Fruit fly (Drosophila melanogaster): ENCODE measurements around the gene bcn92.

Gene bcn92

dm6 chrX:2137587-2138341 lies 11.7 kb downstream of the bcn92 start (continued):
- TF ChIP-seq Xrp1 (GFP tag; IDR thresholded peaks at IDR 0.05) (peak; percentile 99), Oaz (GFP tag; IDR thresholded peaks at IDR 0.05) (peak; percentile 99), E2f1 (GFP tag; IDR thresholded peaks at IDR 0.05) (peak; percentile 98), dati (GFP tag; IDR thresholded peaks at IDR 0.05) (peak; percentile 95), lmd (GFP tag; IDR thresholded peaks at IDR 0.05) (peak; percentile 99), dimm (GFP tag; IDR thresholded peaks at IDR 0.05) (peak; percentile 96), Opbp (GFP tag; IDR thresholded peaks at IDR 0.05; ENCODE audit: partially characterized antibody) (peak; percentile 56; the same call in 1 of the 3 replicates), CG7786 (GFP tag; optimal IDR thresholded peaks at IDR 0.05) (peak; percentile 95), CG8281 (tag; optimal IDR thresholded peaks at IDR 0.05) (peak; percentile 95), Dip3 (GFP tag; optimal IDR thresholded peaks at IDR 0.05) (peak; percentile 97), Lpt (GFP tag; optimal IDR thresholded peaks at IDR 0.05) (no peak), CG16813 (GFP tag; IDR thresholded peaks at IDR 0.05; ENCODE audit: partially characterized antibody) (peak; percentile 58), HLH4C (GFP tag; IDR thresholded peaks at IDR 0.05; ENCODE audit: partially characterized antibody) (peak; percentile 69; the same call in 2 of the 3 replicates), CHES-1-like (GFP tag; optimal IDR thresholded peaks at IDR 0.05) (peak; percentile 87), CG9727 (GFP tag; optimal IDR thresholded peaks at IDR 0.05) (peak; percentile 98), Xbp1 (GFP tag; optimal IDR thresholded peaks at IDR 0.05) (peak; percentile 98), sens-2 (GFP tag; IDR thresholded peaks at IDR 0.05) (peak; percentile 97), Poxn (GFP tag; IDR thresholded peaks at IDR 0.05) (peak; percentile 97), wek (GFP tag; optimal IDR thresholded peaks at IDR 0.05) (peak; percentile 93), Hmx (GFP tag; optimal IDR thresholded peaks at IDR 0.05) (peak; percentile 91), Ptx1 (GFP tag; IDR thresholded peaks at IDR 0.05) (peak; percentile 99), Hmr (GFP tag; optimal IDR thresholded peaks at IDR 0.05) (peak; percentile 99), Neu2 (GFP tag; optimal IDR thresholded peaks at IDR 0.05; ENCODE audit: borderline replicate concordance) (peak; percentile 53), Oli (tag; optimal IDR thresholded peaks at IDR 0.05) (peak; percentile 99), CG1233 (GFP tag; optimal IDR thresholded peaks at IDR 0.05) (peak; percentile 99), CG1832 (GFP tag; optimal IDR thresholded peaks at IDR 0.05) (no peak), lbe (GFP tag; optimal IDR thresholded peaks at IDR 0.05) (peak; percentile 98), CG4328 (GFP tag; optimal IDR thresholded peaks at IDR 0.05) (peak; percentile 99), lilli (GFP tag; optimal IDR thresholded peaks at IDR 0.05) (peak; percentile 99), CG6854 (GFP tag; optimal IDR thresholded peaks at IDR 0.05) (peak; percentile 99), dmrt99B (tag; optimal IDR thresholded peaks at IDR 0.05) (peak; percentile 100), CG15269 (tag; optimal IDR thresholded peaks at IDR 0.05) (peak; percentile 99), mld (GFP tag; IDR thresholded peaks at IDR 0.05; ENCODE audit: partially characterized antibody) (no peak), Camta (GFP tag; optimal IDR thresholded peaks at IDR 0.05) (peak; percentile 96), CG4707 (GFP tag; optimal IDR thresholded peaks at IDR 0.05) (peak; percentile 97), MBD-R2 (GFP tag; IDR thresholded peaks at IDR 0.05) (peak; percentile 96), CG10654 (GFP tag; optimal IDR thresholded peaks at IDR 0.05) (peak; percentile 99), TFAM (GFP tag; optimal IDR thresholded peaks at IDR 0.05) (peak; percentile 96), HLHmδ (GFP tag; optimal IDR thresholded peaks at IDR 0.05) (no peak), hbn (GFP tag; IDR thresholded peaks at IDR 0.05; ENCODE audit: partially characterized antibody) (peak; percentile 15; the same call in 1 of the 2 replicates), lola (GFP tag; optimal IDR thresholded peaks at IDR 0.05) (peak in 1 of 3 experiments; percentile 99), CG2889 (GFP tag; IDR thresholded peaks at IDR 0.05) (peak; percentile 98), Stat92E (GFP tag; optimal IDR thresholded peaks at IDR 0.05) (peak in 1 of 3 experiments; percentile 98), pnt (GFP tag; optimal IDR thresholded peaks at IDR 0.05) (peak; percentile 89), bowl (GFP tag; IDR thresholded peaks at IDR 0.05) (peak; percentile 96), grn (GFP tag; optimal IDR thresholded peaks at IDR 0.05) (peak; percentile 84), crol (GFP tag; IDR thresholded peaks at IDR 0.05) (peak; percentile 82), CG7928 (GFP tag; optimal IDR thresholded peaks at IDR 0.05) (peak; percentile 84)

All from whole organism, embryonic.